Worm (Caenorhabditis elegans) whole organism, L3 larva: ENCODE measurements around the gene cox-6C.

Experiments used
- R02D3.7 ChIP-seq: fragments of 150-350 bp; optimal IDR thresholded peaks from 2 replicates; lab custom pipeline; 2014; ENCODE audit warnings: missing biosample characterization, missing genetic modification characterization
- ZK546.5 ChIP-seq: sonication (generic microtip); optimal IDR thresholded peaks from 2 replicates; lab custom pipeline; 2017; ENCODE audit warnings: missing biosample characterization, missing genetic modification characterization
- aly-2 ChIP-seq: fragments of 150-350 bp; optimal IDR thresholded peaks from 2 replicates; lab custom pipeline; 2014; ENCODE audit warnings: missing biosample characterization, missing genetic modification characterization
- ama-1 ChIP-seq: fragments of 150-350 bp; optimal IDR thresholded peaks from 2 replicates; lab custom pipeline; 2018
- ceh-16 ChIP-seq: sonication (generic microtip); optimal IDR thresholded peaks from 2 replicates; lab custom pipeline; 2017; ENCODE audit warnings: missing biosample characterization, missing genetic modification characterization
- ceh-28 ChIP-seq: fragments of 150-350 bp; optimal IDR thresholded peaks from 2 replicates; lab custom pipeline; 2014; ENCODE audit warnings: missing biosample characterization, missing genetic modification reagents, missing genetic modification characterization
- ceh-82 ChIP-seq: fragments of 150-350 bp; optimal IDR thresholded peaks from 2 replicates; lab custom pipeline; 2014; ENCODE audit warnings: missing biosample characterization, missing genetic modification characterization
- ceh-9 ChIP-seq: sonication (generic microtip); optimal IDR thresholded peaks from 2 replicates; lab custom pipeline; 2018; ENCODE audit warnings: missing biosample characterization, missing genetic modification characterization
- daf-12 ChIP-seq: fragments of 150-350 bp; optimal IDR thresholded peaks from 2 replicates; lab custom pipeline; 2014; ENCODE audit warnings: missing biosample characterization, missing genetic modification reagents, missing genetic modification characterization
- egl-27 ChIP-seq: sonication (generic microtip); optimal IDR thresholded peaks from 4 replicates; lab custom pipeline; 2017; ENCODE audit warnings: missing biosample characterization, missing genetic modification reagents, missing genetic modification characterization
- egl-5 ChIP-seq: fragments of 150-350 bp; optimal IDR thresholded peaks from 2 replicates; lab custom pipeline; 2017; ENCODE audit warnings: missing biosample characterization, missing genetic modification reagents, missing genetic modification characterization, inconsistent platforms
- elt-1 ChIP-seq: fragments of 150-350 bp; optimal IDR thresholded peaks from 2 replicates; lab custom pipeline; 2014; ENCODE audit warnings: missing biosample characterization, missing genetic modification characterization
- elt-2 ChIP-seq: sonication (generic microtip); optimal IDR thresholded peaks from 2 replicates; lab custom pipeline; 2016; ENCODE audit warnings: missing genetic modification reagents, mild to moderate bottlenecking, missing genetic modification characterization, missing compliant biosample characterization
- elt-3 ChIP-seq, 3 experiments: fragments of 150-350 bp in 1 of 3; sonication (generic microtip) in 2 of 3; optimal IDR thresholded peaks; 2 replicates in 2 of 3; 4 replicates in 1 of 3; lab custom pipeline; 2014 to 2017; ENCODE audit warnings: missing biosample characterization in 3 of 3, missing genetic modification characterization in 3 of 3
- eor-1 ChIP-seq, 2 experiments: fragments of 150-350 bp; optimal IDR thresholded peaks; 2 replicates each; lab custom pipeline; 2014 to 2018; ENCODE audit warnings: missing biosample characterization in 2 of 2, missing genetic modification characterization in 2 of 2
- fkh-10 ChIP-seq: sonication (generic microtip); optimal IDR thresholded peaks from 2 replicates; lab custom pipeline; 2017; ENCODE audit warnings: missing biosample characterization, missing genetic modification reagents, missing genetic modification characterization
- fkh-2 ChIP-seq: fragments of 150-350 bp; optimal IDR thresholded peaks from 2 replicates; lab custom pipeline; 2014; ENCODE audit warnings: missing biosample characterization, missing genetic modification reagents, missing genetic modification characterization
- fos-1 ChIP-seq: fragments of 150-350 bp; optimal IDR thresholded peaks from 2 replicates; lab custom pipeline; 2014; ENCODE audit warnings: missing biosample characterization, missing genetic modification characterization
- hmg-11 ChIP-seq: sonication (generic microtip); optimal IDR thresholded peaks from 2 replicates; lab custom pipeline; 2016; ENCODE audit warnings: missing genetic modification characterization, missing compliant biosample characterization
- jun-1 ChIP-seq: fragments of 150-350 bp; optimal IDR thresholded peaks from 2 replicates; lab custom pipeline; 2014; ENCODE audit warnings: missing biosample characterization, missing genetic modification reagents, missing genetic modification characterization
- lin-15B ChIP-seq: fragments of 150-350 bp; optimal IDR thresholded peaks from 2 replicates; lab custom pipeline; 2014; ENCODE audit warnings: missing biosample characterization, missing genetic modification characterization
- lin-39 ChIP-seq: fragments of 150-350 bp; optimal IDR thresholded peaks from 2 replicates; lab custom pipeline; 2018; ENCODE audit warnings: missing biosample characterization, missing genetic modification reagents, missing genetic modification characterization
- lsy-12 ChIP-seq: sonication (generic microtip); optimal IDR thresholded peaks from 2 replicates; lab custom pipeline; 2016; ENCODE audit warnings: mild to moderate bottlenecking, missing genetic modification characterization, missing compliant biosample characterization
- mdl-1 ChIP-seq: fragments of 150-350 bp; optimal IDR thresholded peaks from 2 replicates; lab custom pipeline; 2014; ENCODE audit warnings: missing biosample characterization, missing genetic modification characterization
- mml-1 ChIP-seq: fragments of 150-350 bp; sonication (generic microtip); optimal IDR thresholded peaks from 3 replicates; lab custom pipeline; 2014; ENCODE audit warnings: missing biosample characterization, missing genetic modification characterization
- nfya-1 ChIP-seq: sonication (generic microtip); optimal IDR thresholded peaks from 2 replicates; lab custom pipeline; 2017; ENCODE audit warnings: missing genetic modification characterization, mild to moderate bottlenecking, missing compliant biosample characterization, antibody characterized with exemption, moderate library complexity; ENCODE audit not compliant: insufficient read depth
- nhr-11 ChIP-seq: fragments of 150-350 bp; optimal IDR thresholded peaks from 2 replicates; lab custom pipeline; 2014; ENCODE audit warnings: missing biosample characterization, missing genetic modification characterization
- nhr-12 ChIP-seq: fragments of 150-350 bp; optimal IDR thresholded peaks from 2 replicates; lab custom pipeline; 2014; ENCODE audit warnings: missing biosample characterization, missing genetic modification characterization
- nhr-23 ChIP-seq: fragments of 150-350 bp; optimal IDR thresholded peaks from 2 replicates; lab custom pipeline; 2014; ENCODE audit warnings: missing biosample characterization, missing genetic modification reagents, missing genetic modification characterization
- nhr-237 ChIP-seq: fragments of 150-350 bp; optimal IDR thresholded peaks from 2 replicates; lab custom pipeline; 2014; ENCODE audit warnings: missing biosample characterization, missing genetic modification characterization
- nhr-25 ChIP-seq: sonication (generic microtip); optimal IDR thresholded peaks from 2 replicates; lab custom pipeline; 2017; ENCODE audit warnings: missing biosample characterization, missing genetic modification characterization
- nhr-28 ChIP-seq: fragments of 150-350 bp; optimal IDR thresholded peaks from 2 replicates; lab custom pipeline; 2014; ENCODE audit warnings: missing biosample characterization, missing genetic modification characterization
- nhr-43 ChIP-seq: sonication (generic microtip); optimal IDR thresholded peaks from 2 replicates; lab custom pipeline; 2016; ENCODE audit warnings: mild to moderate bottlenecking, missing genetic modification characterization, missing compliant biosample characterization; ENCODE audit not compliant: poor library complexity, severe bottlenecking
- nhr-67 ChIP-seq: fragments of 150-350 bp; optimal IDR thresholded peaks from 2 replicates; lab custom pipeline; 2014; ENCODE audit warnings: missing biosample characterization, missing genetic modification characterization
- nhr-76 ChIP-seq: fragments of 150-350 bp; sonication (generic microtip); optimal IDR thresholded peaks from 5 replicates; lab custom pipeline; 2014; ENCODE audit warnings: missing biosample characterization, missing genetic modification characterization
- nhr-77 ChIP-seq: fragments of 150-350 bp; optimal IDR thresholded peaks from 2 replicates; lab custom pipeline; 2014; ENCODE audit warnings: missing biosample characterization, missing genetic modification characterization
- pha-4 ChIP-seq: fragments of 150-350 bp; optimal IDR thresholded peaks from 2 replicates; lab custom pipeline; 2014; ENCODE audit warnings: missing biosample characterization, missing genetic modification reagents, missing genetic modification characterization
- pqm-1 ChIP-seq: fragments of 150-350 bp; optimal IDR thresholded peaks from 2 replicates; lab custom pipeline; 2017; ENCODE audit warnings: missing biosample characterization, missing genetic modification characterization, inconsistent platforms
- sea-2 ChIP-seq: fragments of 150-350 bp; sonication (generic microtip); optimal IDR thresholded peaks from 4 replicates; lab custom pipeline; 2014; ENCODE audit warnings: missing biosample characterization, missing genetic modification reagents, missing genetic modification characterization
- skn-1 ChIP-seq: fragments of 150-350 bp; optimal IDR thresholded peaks from 2 replicates; lab custom pipeline; 2014; ENCODE audit warnings: missing biosample characterization, missing genetic modification characterization
- snpc-4 ChIP-seq: fragments of 150-350 bp; optimal IDR thresholded peaks from 2 replicates; lab custom pipeline; 2014; ENCODE audit warnings: missing biosample characterization, missing genetic modification characterization
- tbx-2 ChIP-seq: sonication (generic microtip); optimal IDR thresholded peaks from 2 replicates; lab custom pipeline; 2016; ENCODE audit warnings: mild to moderate bottlenecking, missing genetic modification characterization, missing compliant biosample characterization
- unc-39 ChIP-seq: sonication (generic microtip); optimal IDR thresholded peaks from 4 replicates; lab custom pipeline; 2017; ENCODE audit warnings: missing biosample characterization, missing genetic modification characterization
- unc-62 ChIP-seq: fragments of 150-350 bp; sonication (generic microtip); optimal IDR thresholded peaks from 4 replicates; lab custom pipeline; 2014; ENCODE audit warnings: missing biosample characterization, missing genetic modification reagents, missing genetic modification characterization
- zag-1 ChIP-seq: fragments of 150-350 bp; optimal IDR thresholded peaks from 2 replicates; lab custom pipeline; 2014; ENCODE audit warnings: missing biosample characterization, missing genetic modification characterization
- ztf-11 ChIP-seq: fragments of 150-350 bp; optimal IDR thresholded peaks from 2 replicates; lab custom pipeline; 2014; ENCODE audit warnings: missing biosample characterization, missing genetic modification characterization
- ztf-4 ChIP-seq: fragments of 150-350 bp; optimal IDR thresholded peaks from 2 replicates; lab custom pipeline; 2014; ENCODE audit warnings: missing biosample characterization, missing genetic modification characterization

Gene cox-6C

ce11 chrIV:125881-126781 lies at the start of gene cox-6C, which contains the start of gene grld-1:
Gene cox-6C, plus strand, starts transcription at chrIV:126731.
Gene grld-1, minus strand, starts transcription at chrIV:125931.
- TF ChIP-seq nhr-76 (tag; lab: Kevin White, UChicago) (no peak), egl-5 (tag; lab: Kevin White, UChicago) (peak; percentile 61), nfya-1 (tag; lab: Kevin White, UChicago) (peak; percentile 77), lsy-12 (tag; lab: Kevin White, UChicago) (no peak), hmg-11 (peak; percentile 53), eor-1 (tag; optimal IDR thresholded peaks at IDR 0.05; lab: Kevin White, UChicago) (no peak), nhr-28 (no peak), nhr-23 (tag; lab: Kevin White, UChicago) (peak; percentile 19), egl-27 (tag; lab: Kevin White, UChicago) (no peak), fkh-2 (tag; lab: Kevin White, UChicago) (no peak), nhr-11 (tag; lab: Kevin White, UChicago) (no peak), fos-1 (tag; lab: Kevin White, UChicago) (no peak), R02D3.7 (tag; lab: Kevin White, UChicago) (peak; percentile 4), nhr-237 (tag; lab: Kevin White, UChicago) (no peak), unc-62 (GFP tag; lab: Kevin White, UChicago) (no peak), nhr-77 (tag; lab: Kevin White, UChicago) (no peak), sea-2 (no peak), nhr-25 (tag; lab: Kevin White, UChicago) (peak; percentile 28), zag-1 (tag; lab: Kevin White, UChicago) (no peak), unc-39 (no peak), fkh-10 (GFP tag; lab: Kevin White, UChicago) (peak; percentile 1), lin-39 (tag; lab: Kevin White, UChicago) (peak; percentile 27), elt-3 (tag; optimal IDR thresholded peaks at IDR 0.05; lab: Kevin White, UChicago) (no peak), nhr-67 (tag; lab: Kevin White, UChicago) (no peak), ceh-9 (tag; lab: Kevin White, UChicago) (no peak), skn-1 (tag; lab: Kevin White, UChicago) (no peak), ZK546.5 (no peak), ztf-4 (tag; lab: Kevin White, UChicago) (no peak), ceh-28 (tag; lab: Kevin White, UChicago) (peak; percentile 63), daf-12 (tag; lab: Kevin White, UChicago) (no peak), jun-1 (no peak), ama-1 (lab: Kevin White, UChicago) (no peak), ceh-16 (tag; lab: Kevin White, UChicago) (no peak), snpc-4 (tag; lab: Kevin White, UChicago) (peak; percentile 64), ceh-82 (tag; lab: Kevin White, UChicago) (no peak), pqm-1 (peak; percentile 17), tbx-2 (no peak), elt-2 (tag; lab: Kevin White, UChicago) (peak; percentile 38), nhr-12 (tag; lab: Kevin White, UChicago) (no peak), aly-2 (tag; lab: Kevin White, UChicago) (no peak), ztf-11 (no peak), nhr-43 (tag; lab: Kevin White, UChicago) (no peak), mml-1 (tag; lab: Kevin White, UChicago) (no peak), pha-4 (peak; percentile 60), elt-1 (tag; lab: Kevin White, UChicago) (no peak), mdl-1 (tag; lab: Kevin White, UChicago) (no peak), lin-15B (tag; lab: Kevin White, UChicago) (peak; percentile 60)
